Worm (Caenorhabditis elegans) whole organism, young adult: ENCODE results near the gene cutl-11.

Source experiments
- him-1 ChIP-seq: sonication (generic microtip); optimal IDR thresholded peaks from 2 replicates; lab custom pipeline; 2016; ENCODE audit warnings: missing genotype, missing genetic modification reagents, missing genetic modification characterization, missing compliant biosample characterization
- snpc-4 ChIP-seq, 5 experiments: fragments of 150-350 bp in 1 of 5; sonication (generic microtip) in 4 of 5; optimal IDR thresholded peaks; 2 replicates each; lab custom pipeline; 2014 to 2018; ENCODE audit warnings: missing genetic modification characterization in 5 of 5, missing biosample characterization in 3 of 5, antibody characterized with exemption in 2 of 5, mild to moderate bottlenecking in 2 of 5, missing compliant biosample characterization in 2 of 5, missing genotype in 2 of 5, moderate library complexity in 2 of 5, missing genetic modification reagents in 1 of 5

ce11 chrX:11666545-11667177 is 16.0 kb upstream of the cutl-11 start, which contains the start of gene noca-2:
- TF ChIP-seq him-1 (tag; lab: Kevin White, UChicago) (no peak), snpc-4 (GFP tag; optimal IDR thresholded peaks at IDR 0.05; lab: Kevin White, UChicago) (no peak), snpc-4 (tag; optimal IDR thresholded peaks at IDR 0.05; lab: Kevin White, UChicago) (no peak)
